Fruit fly (Drosophila melanogaster): ENCODE results near the gene CtsB.

The CtsB gene

DNA sequence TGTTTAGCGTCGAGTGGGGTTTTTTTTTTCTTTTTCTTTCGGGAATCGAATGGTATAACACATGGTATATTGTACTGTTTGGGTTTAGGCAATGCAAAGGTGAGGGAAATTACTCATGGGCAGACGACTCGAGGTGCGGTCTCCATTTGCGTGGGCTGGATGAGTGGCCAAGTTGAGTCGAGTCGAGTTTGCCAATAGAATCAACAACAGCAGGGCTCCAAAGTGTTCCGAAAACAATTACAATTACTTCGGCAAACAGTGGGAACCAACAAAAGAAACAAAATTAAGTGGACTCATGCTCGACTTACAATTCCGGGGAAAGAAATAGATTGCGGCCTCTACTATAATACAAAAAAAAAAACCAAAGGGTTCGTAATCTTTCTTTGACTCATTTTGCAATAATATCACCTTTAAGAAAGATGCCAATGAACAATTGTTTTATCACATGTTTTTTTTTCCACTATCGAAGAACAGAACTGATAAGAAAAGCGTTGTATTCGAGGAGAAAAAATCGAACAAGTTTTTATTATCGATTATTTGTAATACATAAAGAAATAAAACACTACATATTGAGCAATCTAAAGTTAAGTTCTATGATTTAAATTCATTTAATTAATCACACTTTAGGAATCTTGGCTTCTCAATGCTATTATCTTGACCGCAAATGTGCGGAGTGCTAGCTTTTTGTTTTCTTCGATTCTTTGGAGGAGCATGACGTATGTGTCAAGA, 38.5 kb upstream of the CtsB start (continued):
- TF ChIP-seq lbe (GFP tag; optimal IDR thresholded peaks at IDR 0.05): no peak
- no peak for TF ChIP-seq sob (GFP tag; IDR thresholded peaks at IDR 0.05)
- no peak for TF ChIP-seq sens-2 (GFP tag; IDR thresholded peaks at IDR 0.05)
- no peak for TF ChIP-seq CG15479 (GFP tag; optimal IDR thresholded peaks at IDR 0.05)
- no peak for TF ChIP-seq ranshi (GFP tag; IDR thresholded peaks at IDR 0.05)
- no peak for TF ChIP-seq CG16863 (GFP tag; optimal IDR thresholded peaks at IDR 0.05)
- no peak for TF ChIP-seq pum (GFP tag; optimal IDR thresholded peaks at IDR 0.05)
- TF ChIP-seq phol (tag; optimal IDR thresholded peaks at IDR 0.05): peak; percentile 34
- TF ChIP-seq rib (GFP tag; IDR thresholded peaks at IDR 0.05): no peak
- TF ChIP-seq CG11504 (tag; optimal IDR thresholded peaks at IDR 0.05): peak; percentile 32
- TF ChIP-seq CG6689 (GFP tag; IDR thresholded peaks at IDR 0.05): 0 out of 2 replicates have a peak, but pooled peaks have one; percentile 14
- no peak for TF ChIP-seq CG2199 (GFP tag; IDR thresholded peaks at IDR 0.05)
- TF ChIP-seq tgo (GFP tag; IDR thresholded peaks at IDR 0.05): no peak
- no peak for TF ChIP-seq MBD-R2 (GFP tag; IDR thresholded peaks at IDR 0.05)
- TF ChIP-seq Hr51 (GFP tag; optimal IDR thresholded peaks at IDR 0.05): peak in 1 of 2 experiments; percentile 13
- TF ChIP-seq MTF-1 (GFP tag; optimal IDR thresholded peaks at IDR 0.05; ENCODE audit: borderline replicate concordance): no peak
- no peak for TF ChIP-seq Tbp (GFP tag; optimal IDR thresholded peaks at IDR 0.05)
- TF ChIP-seq CG14965 (GFP tag; optimal IDR thresholded peaks at IDR 0.05; ENCODE audit: borderline replicate concordance): no peak
- TF ChIP-seq da (GFP tag; optimal IDR thresholded peaks at IDR 0.05): no peak
- no peak for TF ChIP-seq CG17612 (GFP tag; IDR thresholded peaks at IDR 0.05)
- TF ChIP-seq CG1603 (tag; optimal IDR thresholded peaks at IDR 0.05): no peak
- no peak for TF ChIP-seq fd64A (GFP tag; optimal IDR thresholded peaks at IDR 0.05)
- no peak; the same call in 1 of the 2 replicates for TF ChIP-seq Ada2b (GFP tag; IDR thresholded peaks at IDR 0.05)
- TF ChIP-seq exex (tag; optimal IDR thresholded peaks at IDR 0.05): no peak
- TF ChIP-seq Ets97D (GFP tag; optimal IDR thresholded peaks at IDR 0.05): no peak
- TF ChIP-seq chm (GFP tag; IDR thresholded peaks at IDR 0.05): 0 out of 2 replicates have a peak, but pooled peaks have one; percentile 29
- TF ChIP-seq fd102C (GFP tag; optimal IDR thresholded peaks at IDR 0.05): no peak
- TF ChIP-seq jumu (GFP tag; optimal IDR thresholded peaks at IDR 0.05): no peak
- no peak for TF ChIP-seq CG16813 (GFP tag; IDR thresholded peaks at IDR 0.05; ENCODE audit: partially characterized antibody)
- TF ChIP-seq ash1 (GFP tag; optimal IDR thresholded peaks at IDR 0.05): no peak
- TF ChIP-seq CG8388 (GFP tag; optimal IDR thresholded peaks at IDR 0.05): peak; percentile 19
- no peak for TF ChIP-seq Sry-β (GFP tag; optimal IDR thresholded peaks at IDR 0.05)
- TF ChIP-seq Sox102F (GFP tag; optimal IDR thresholded peaks at IDR 0.05): peak; percentile 29
- no peak for TF ChIP-seq nom (GFP tag; optimal IDR thresholded peaks at IDR 0.05)
- no peak for TF ChIP-seq seq (GFP tag; IDR thresholded peaks at IDR 0.05)
- no peak for TF ChIP-seq bbx (GFP tag; IDR thresholded peaks at IDR 0.05; ENCODE audit: partially characterized antibody)
- TF ChIP-seq Sox100B (GFP tag; optimal IDR thresholded peaks at IDR 0.05): peak; percentile 15
- no peak for TF ChIP-seq CG13123 (GFP tag; optimal IDR thresholded peaks at IDR 0.05)
- TF ChIP-seq CG9727 (GFP tag; optimal IDR thresholded peaks at IDR 0.05): peak; percentile 48
- peak; percentile 37 for TF ChIP-seq lab (GFP tag; optimal IDR thresholded peaks at IDR 0.05)
- no peak for TF ChIP-seq Fer3 (tag; optimal IDR thresholded peaks at IDR 0.05)
- TF ChIP-seq CG15011 (GFP tag; optimal IDR thresholded peaks at IDR 0.05): peak; percentile 5
- peak; percentile 53 for TF ChIP-seq CG2120 (GFP tag; optimal IDR thresholded peaks at IDR 0.05)
- 0 out of 3 replicates have a peak, but pooled peaks have one; percentile 25 for TF ChIP-seq so (GFP tag; IDR thresholded peaks at IDR 0.05)
- TF ChIP-seq dpn (GFP tag; optimal IDR thresholded peaks at IDR 0.05): peak in 1 of 2 experiments; percentile 14
- TF ChIP-seq Dp (GFP tag; optimal IDR thresholded peaks at IDR 0.05): no peak
- no peak for TF ChIP-seq sisA (GFP tag; IDR thresholded peaks at IDR 0.05)
- TF ChIP-seq nmo (GFP tag; optimal IDR thresholded peaks at IDR 0.05): peak; percentile 40
- no peak for TF ChIP-seq gcm (GFP tag; optimal IDR thresholded peaks at IDR 0.05)
